Fruit fly (Drosophila melanogaster) whole organism, embryonic: ENCODE results near the gene tup.

Experiments
- CG10366 ChIP-seq: fragments of 200-800 bp; sonication (Bioruptor generic); IDR thresholded peaks from 2 replicates; pipeline ENCODE4 v1.3.6; 2022; ENCODE audit warnings: missing biosample characterization, missing genetic modification characterization
- CG10431 ChIP-seq: fragments of 200-800 bp; sonication (Bioruptor generic); optimal IDR thresholded peaks from 3 replicates; lab custom pipeline; 2018; ENCODE audit warnings: missing biosample characterization, mild to moderate bottlenecking, missing genetic modification characterization
- CG10959 ChIP-seq: fragments of 200-800 bp; sonication (Bioruptor generic); IDR thresholded peaks from 2 replicates; pipeline ENCODE4 v1.3.6; 2022; ENCODE audit warnings: missing biosample characterization, missing genetic modification characterization
- CG11696 ChIP-seq: fragments of 200-800 bp; sonication (Bioruptor generic); IDR thresholded peaks from 2 replicates; pipeline ENCODE4 v1.3.6; 2022; ENCODE audit warnings: missing biosample characterization, missing genetic modification characterization
- CG1233 ChIP-seq: fragments of 200-800 bp; sonication (Bioruptor generic); optimal IDR thresholded peaks from 4 replicates; lab custom pipeline; 2018; ENCODE audit warnings: missing biosample characterization, mild to moderate bottlenecking, missing genetic modification characterization
- CG12942 ChIP-seq: fragments of 200-800 bp; sonication (Bioruptor generic); optimal IDR thresholded peaks from 3 replicates; lab custom pipeline; 2016; ENCODE audit warnings: missing biosample characterization, missing genetic modification characterization
- CG15514 ChIP-seq: fragments of 200-800 bp; sonication (Bioruptor generic); optimal IDR thresholded peaks from 3 replicates; lab custom pipeline; 2017; ENCODE audit warnings: missing biosample characterization, missing genetic modification characterization, mild to moderate bottlenecking, moderate library complexity, missing genetic modification reagents
- CG15601 ChIP-seq: fragments of 200-800 bp; sonication (Bioruptor generic); optimal IDR thresholded peaks from 3 replicates; lab custom pipeline; 2019; ENCODE audit warnings: missing biosample characterization, mild to moderate bottlenecking, missing genetic modification characterization, moderate library complexity
- CG1602 ChIP-seq: fragments of 200-800 bp; sonication (Bioruptor generic); optimal IDR thresholded peaks from 3 replicates; lab custom pipeline; 2016; ENCODE audit warnings: missing biosample characterization, missing genetic modification characterization
- CG17328 ChIP-seq: fragments of 200-800 bp; sonication (Bioruptor generic); IDR thresholded peaks from 2 replicates; pipeline ENCODE4 v1.3.6; 2022; ENCODE audit warnings: missing biosample characterization, missing genetic modification characterization
- CG17359 ChIP-seq: fragments of 200-800 bp; sonication (Bioruptor generic); optimal IDR thresholded peaks from 3 replicates; lab custom pipeline; 2018; ENCODE audit warnings: missing biosample characterization, mild to moderate bottlenecking, missing genetic modification characterization, moderate library complexity
- CG30020 ChIP-seq: fragments of 200-800 bp; optimal IDR thresholded peaks from 2 replicates; lab custom pipeline; 2019; ENCODE audit warnings: missing biosample characterization, mild to moderate bottlenecking, missing genetic modification characterization, moderate library complexity
- CG34224 ChIP-seq: fragments of 200-800 bp; sonication (Bioruptor generic); IDR thresholded peaks from 3 replicates; pipeline ENCODE4 v1.3.6; 2022; ENCODE audit warnings: missing biosample characterization, missing genetic modification characterization; ENCODE audit not compliant: partially characterized antibody
- CG4404 ChIP-seq: fragments of 200-800 bp; sonication (Bioruptor generic); IDR thresholded peaks from 2 replicates; pipeline ENCODE4 v1.3.6; 2022; ENCODE audit warnings: missing biosample characterization, missing genetic modification characterization
- CG4820 ChIP-seq: fragments of 200-800 bp; sonication (Bioruptor generic); optimal IDR thresholded peaks from 3 replicates; lab custom pipeline; 2016; ENCODE audit warnings: missing biosample characterization, missing genetic modification characterization
- CG5180 ChIP-seq: fragments of 200-800 bp; sonication (Bioruptor generic); optimal IDR thresholded peaks from 3 replicates; lab custom pipeline; 2017; ENCODE audit warnings: missing biosample characterization, missing genetic modification characterization, mild to moderate bottlenecking, moderate library complexity, missing genetic modification reagents
- CG6175 ChIP-seq: fragments of 200-800 bp; sonication (Bioruptor generic); IDR thresholded peaks from 3 replicates; pipeline ENCODE4 v1.3.6; 2022; ENCODE audit warnings: missing biosample characterization, missing genetic modification characterization
- CG8765 ChIP-seq: fragments of 200-800 bp; sonication (Bioruptor generic); IDR thresholded peaks from 2 replicates; pipeline ENCODE4 v1.3.6; 2022; ENCODE audit warnings: missing biosample characterization, missing genetic modification characterization
- D19A ChIP-seq: fragments of 200-800 bp; optimal IDR thresholded peaks from 3 replicates; lab custom pipeline; 2019; ENCODE audit warnings: missing biosample characterization, mild to moderate bottlenecking, missing genetic modification characterization, moderate library complexity
- Dip3 ChIP-seq: fragments of 200-800 bp; sonication (Bioruptor generic); optimal IDR thresholded peaks from 3 replicates; lab custom pipeline; 2016; ENCODE audit warnings: missing biosample characterization, missing genetic modification characterization
- E2f2 ChIP-seq: fragments of 200-800 bp; sonication (Bioruptor generic); IDR thresholded peaks from 2 replicates; pipeline ENCODE4 v1.3.6; 2022; ENCODE audit warnings: missing biosample characterization, missing genetic modification characterization
- Gug ChIP-seq: fragments of 200-800 bp; sonication (Bioruptor generic); IDR thresholded peaks from 4 replicates; pipeline ENCODE4 v1.3.6; 2022; ENCODE audit warnings: missing biosample characterization, missing genetic modification characterization
- HmgZ ChIP-seq: fragments of 200-800 bp; sonication (Bioruptor generic); optimal IDR thresholded peaks from 2 replicates; lab custom pipeline; 2018; ENCODE audit warnings: missing biosample characterization, mild to moderate bottlenecking, missing genetic modification characterization
- Hr39 ChIP-seq: fragments of >200 bp; optimal IDR thresholded peaks from 2 replicates; lab custom pipeline; 2017
- Max ChIP-seq: fragments of 200-800 bp; sonication (Bioruptor generic); optimal IDR thresholded peaks from 2 replicates; lab custom pipeline; 2016; ENCODE audit warnings: missing biosample characterization, mild to moderate bottlenecking, missing genetic modification characterization
- Med ChIP-seq: fragments of 200-800 bp; sonication (Bioruptor generic); peaks from one replicate; lab custom pipeline; 2016; ENCODE audit warnings: missing biosample characterization, missing genetic modification characterization, mild to moderate bottlenecking, inconsistent platforms, moderate library complexity
- PHDP ChIP-seq: fragments of 200-800 bp; sonication (Bioruptor generic); optimal IDR thresholded peaks from 3 replicates; lab custom pipeline; 2018; ENCODE audit warnings: missing biosample characterization, mild to moderate bottlenecking, missing genetic modification characterization, moderate library complexity
- Ptx1 ChIP-seq: fragments of 200-800 bp; sonication (Bioruptor generic); IDR thresholded peaks from 2 replicates; pipeline ENCODE4 v1.3.6; 2022; ENCODE audit warnings: missing biosample characterization, missing genetic modification characterization
- Spps ChIP-seq: fragments of 200-800 bp; sonication (Bioruptor generic); optimal IDR thresholded peaks from 2 replicates; lab custom pipeline; 2018; ENCODE audit warnings: missing biosample characterization, mild to moderate bottlenecking, missing genetic modification characterization
- Trl ChIP-seq, 3 experiments: fragments of >200 bp in 2 of 3; fragments of 200-800 bp in 1 of 3; sonication (Bioruptor generic) in 1 of 3; optimal IDR thresholded peaks; 2 replicates in 1 of 3; 3 replicates in 2 of 3; lab custom pipeline; 2016 to 2017; ENCODE audit warnings: missing biosample characterization in 1 of 3, missing genetic modification characterization in 1 of 3
- ara ChIP-seq: fragments of 200-800 bp; sonication (Bioruptor generic); IDR thresholded peaks from 2 replicates; pipeline ENCODE4 v1.3.6; 2022; ENCODE audit warnings: missing biosample characterization, missing genetic modification characterization
- bsh ChIP-seq, 2 experiments: fragments of 200-800 bp; sonication (Bioruptor generic); optimal IDR thresholded peaks; 2 replicates each; lab custom pipeline; 2017 to 2018; ENCODE audit warnings: mild to moderate bottlenecking in 2 of 2, missing biosample characterization in 2 of 2, missing genetic modification characterization in 2 of 2, moderate library complexity in 1 of 2
- ci ChIP-seq: fragments of 200-800 bp; sonication (Bioruptor generic); IDR thresholded peaks from 3 replicates; pipeline ENCODE4 v1.3.6; 2022; ENCODE audit warnings: missing biosample characterization, missing genetic modification characterization
- croc ChIP-seq: fragments of 200-800 bp; sonication (Bioruptor generic); conservative IDR thresholded peaks from 3 replicates; pipeline ENCODE4 v1.3.6; 2022; ENCODE audit warnings: missing biosample characterization, missing genetic modification characterization
- dmrt99B ChIP-seq: fragments of 200-800 bp; sonication (Bioruptor generic); optimal IDR thresholded peaks from 2 replicates; lab custom pipeline; 2018; ENCODE audit warnings: missing biosample characterization, mild to moderate bottlenecking, missing genetic modification characterization, moderate library complexity
- eyg ChIP-seq: fragments of 200-800 bp; sonication (Bioruptor generic); optimal IDR thresholded peaks from 3 replicates; lab custom pipeline; 2016; ENCODE audit warnings: missing biosample characterization, missing genetic modification characterization
- lab ChIP-seq: fragments of 200-800 bp; sonication (Bioruptor generic); optimal IDR thresholded peaks from 3 replicates; lab custom pipeline; 2017; ENCODE audit warnings: missing biosample characterization, missing genetic modification characterization, mild to moderate bottlenecking, moderate library complexity, missing genetic modification reagents
- nmo ChIP-seq: fragments of 200-800 bp; sonication (Bioruptor generic); optimal IDR thresholded peaks from 2 replicates; lab custom pipeline; 2018; ENCODE audit warnings: missing biosample characterization, mild to moderate bottlenecking, missing genetic modification characterization, moderate library complexity
- prd ChIP-seq, 3 experiments: fragments of >200 bp in 2 of 3; fragments of 200-800 bp in 1 of 3; sonication (Bioruptor generic) in 1 of 3; optimal IDR thresholded peaks in 2 of 3; IDR thresholded peaks in 1 of 3; 2 replicates in 2 of 3; 3 replicates in 1 of 3; pipeline versions ENCODE4 v1.3.6 to Lab custom; 2017 to 2022; ENCODE audit warnings: missing biosample characterization in 1 of 3, missing genetic modification characterization in 1 of 3
- ro ChIP-seq: fragments of 200-800 bp; sonication (Bioruptor generic); IDR thresholded peaks from 2 replicates; pipeline ENCODE4 v1.3.6; 2022; ENCODE audit warnings: missing biosample characterization, missing genetic modification characterization
- schlank ChIP-seq: fragments of 200-800 bp; sonication (Bioruptor generic); optimal IDR thresholded peaks from 2 replicates; lab custom pipeline; 2018; ENCODE audit warnings: missing biosample characterization, mild to moderate bottlenecking, missing genetic modification characterization
- scrt ChIP-seq: fragments of 200-800 bp; sonication (Bioruptor generic); optimal IDR thresholded peaks from 2 replicates; lab custom pipeline; 2018; ENCODE audit warnings: missing biosample characterization, mild to moderate bottlenecking, missing genetic modification characterization, moderate library complexity
- sens-2 ChIP-seq: fragments of 200-800 bp; sonication (Bioruptor generic); IDR thresholded peaks from 2 replicates; pipeline ENCODE4 v1.3.6; 2022; ENCODE audit warnings: missing biosample characterization, missing genetic modification characterization
- sim ChIP-seq: fragments of 200-800 bp; sonication (Bioruptor generic); IDR thresholded peaks from 2 replicates; pipeline ENCODE4 v1.3.6; 2022; ENCODE audit warnings: missing biosample characterization, missing genetic modification characterization
- sima ChIP-seq: fragments of 200-800 bp; sonication (Bioruptor generic); optimal IDR thresholded peaks from 2 replicates; lab custom pipeline; 2016; ENCODE audit warnings: missing biosample characterization, missing genetic modification characterization
- twi ChIP-seq: fragments of 200-800 bp; optimal IDR thresholded peaks from 2 replicates; lab custom pipeline; 2019; ENCODE audit warnings: missing biosample characterization, mild to moderate bottlenecking, missing genetic modification characterization, moderate library complexity
- unc-4 ChIP-seq: fragments of 200-800 bp; sonication (Bioruptor generic); IDR thresholded peaks from 2 replicates; pipeline ENCODE4 v1.3.6; 2022; ENCODE audit warnings: missing biosample characterization, missing genetic modification characterization; ENCODE audit not compliant: partially characterized antibody
- wdn ChIP-seq: fragments of 200-800 bp; sonication (Bioruptor generic); IDR thresholded peaks from 2 replicates; pipeline ENCODE4 v1.3.6; 2022; ENCODE audit warnings: missing biosample characterization, missing genetic modification characterization
- yki ChIP-seq: fragments of >200 bp; optimal IDR thresholded peaks from 3 replicates; lab custom pipeline; 2018
- zfh1 ChIP-seq: fragments of 200-800 bp; sonication (Bioruptor generic); IDR thresholded peaks from 3 replicates; pipeline ENCODE4 v1.3.6; 2022; ENCODE audit warnings: missing biosample characterization, missing genetic modification characterization

tup gene

DNA sequence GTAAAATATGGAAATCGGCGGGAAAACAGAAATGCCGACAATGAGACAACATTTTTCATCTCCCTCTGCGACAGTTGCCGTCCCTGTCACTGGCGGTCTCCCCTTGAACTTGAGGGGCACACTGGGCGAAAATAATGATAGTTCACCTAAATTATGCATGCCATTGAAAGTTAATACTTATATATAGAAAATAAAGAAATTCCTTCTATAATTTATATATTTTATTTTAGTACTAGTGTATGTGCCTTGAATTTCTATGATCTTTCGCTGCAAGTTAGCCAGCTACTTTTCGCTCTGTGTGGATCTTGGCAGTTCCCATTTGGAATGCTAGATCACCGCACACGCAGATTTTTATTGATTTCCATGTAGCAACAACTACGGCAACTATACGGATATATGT lies 25.6 kb upstream of the tup start (continued):
- TF ChIP-seq HmgZ (tag; lab: Kevin White, UChicago) (no peak), sim (peak; percentile 59; the same call in 1 of the 2 replicates), schlank (tag; lab: Kevin White, UChicago) (no peak), CG6175 (GFP tag; lab: Robert Waterston, UW) (no peak), CG17328 (GFP tag; lab: Robert Waterston, UW) (peak; percentile 41; the same call in 1 of the 2 replicates), eyg (GFP tag; lab: Kevin White, UChicago) (no peak), CG15601 (tag; lab: Kevin White, UChicago) (peak; percentile 57), croc (GFP tag; lab: Robert Waterston, UW) (peak; percentile 48; the same call in 2 of the 3 replicates), sens-2 (GFP tag; lab: Robert Waterston, UW) (no peak), Trl (optimal IDR thresholded peaks at IDR 0.05; lab: Kevin White, UChicago) (no peak), Trl (GFP tag; optimal IDR thresholded peaks at IDR 0.05; lab: Kevin White, UChicago) (no peak), wdn (GFP tag; lab: Robert Waterston, UW) (no peak), Max (GFP tag; lab: Kevin White, UChicago) (no peak), CG17359 (tag; lab: Kevin White, UChicago) (peak; percentile 53), CG12942 (GFP tag; lab: Kevin White, UChicago) (no peak), CG1602 (GFP tag; lab: Kevin White, UChicago) (peak; percentile 26), twi (tag; lab: Kevin White, UChicago) (peak; percentile 26), ro (GFP tag; lab: Robert Waterston, UW) (no peak), CG10366 (GFP tag; lab: Robert Waterston, UW) (peak; percentile 34; the same call in 1 of the 2 replicates), CG10431 (GFP tag; lab: Kevin White, UChicago) (no peak), Ptx1 (GFP tag; lab: Robert Waterston, UW) (peak; percentile 64), Med (GFP tag; lab: Kevin White, UChicago) (peak; percentile 55), Gug (GFP tag; lab: Robert Waterston, UW) (no peak), scrt (GFP tag; lab: Kevin White, UChicago) (no peak), CG15514 (GFP tag; lab: Kevin White, UChicago) (peak; percentile 3), lab (GFP tag; lab: Kevin White, UChicago) (peak; percentile 2), D19A (tag; lab: Kevin White, UChicago) (peak; percentile 62), Spps (tag; lab: Kevin White, UChicago) (peak; percentile 18), zfh1 (GFP tag; lab: Robert Waterston, UW) (peak; percentile 78; the same call in 2 of the 3 replicates), ara (GFP tag; lab: Robert Waterston, UW) (peak; percentile 73; the same call in 1 of the 2 replicates), CG4404 (GFP tag; lab: Robert Waterston, UW) (peak; percentile 65), CG8765 (GFP tag; lab: Robert Waterston, UW) (peak; percentile 38; the same call in 1 of the 2 replicates), unc-4 (GFP tag; lab: Robert Waterston, UW) (no peak), PHDP (no peak), prd (optimal IDR thresholded peaks at IDR 0.05; lab: Kevin White, UChicago) (no peak), prd (GFP tag; IDR thresholded peaks at IDR 0.05; lab: Robert Waterston, UW) (peak; percentile 72), Dip3 (GFP tag; lab: Kevin White, UChicago) (no peak), CG5180 (GFP tag; lab: Kevin White, UChicago) (no peak), ci (GFP tag; lab: Robert Waterston, UW) (0 out of 3 replicates have a peak, but pooled peaks have one; percentile 39), CG1233 (GFP tag; lab: Kevin White, UChicago) (peak; percentile 5), E2f2 (GFP tag; lab: Robert Waterston, UW) (no peak), CG30020 (tag; lab: Kevin White, UChicago) (no peak), bsh (GFP tag; optimal IDR thresholded peaks at IDR 0.05; lab: Kevin White, UChicago) (no peak), CG34224 (GFP tag; lab: Robert Waterston, UW) (no peak), nmo (GFP tag; lab: Kevin White, UChicago) (peak; percentile 61), CG4820 (peak; percentile 13), dmrt99B (tag; lab: Kevin White, UChicago) (peak; percentile 59), CG11696 (0 out of 2 replicates have a peak, but pooled peaks have one; percentile 10), yki (lab: Kevin White, UChicago) (no peak), sima (GFP tag; lab: Kevin White, UChicago) (no peak), CG10959 (peak; percentile 57), Hr39 (lab: Kevin White, UChicago) (no peak)
